Fruit fly (Drosophila melanogaster): Measurements from ENCODE around the gene CG12994.

Gene CG12994

DNA sequence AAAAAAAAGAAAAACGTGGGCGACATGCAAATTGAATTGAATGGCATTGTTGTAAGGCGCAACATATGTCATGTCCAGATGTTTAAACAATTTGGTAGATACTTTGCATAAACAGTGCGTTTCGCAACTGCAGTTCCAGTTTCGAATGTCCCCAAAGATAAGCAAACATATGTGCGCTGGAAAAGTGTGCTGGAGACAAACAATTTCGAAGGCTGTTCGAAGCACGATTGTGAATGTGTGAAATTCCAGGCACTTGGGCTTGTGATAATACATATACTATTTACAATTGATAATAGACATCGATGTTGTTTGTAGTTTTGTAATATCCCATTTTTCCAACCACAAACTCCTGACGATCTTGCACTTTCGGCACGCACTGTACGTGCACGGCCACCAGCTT is 39.0 kb upstream of the CG12994 start (continued):
- TF ChIP-seq dati (GFP tag; IDR thresholded peaks at IDR 0.05), result no peak
- no peak for TF ChIP-seq sc (optimal IDR thresholded peaks at IDR 0.05)
- TF ChIP-seq sc (GFP tag; optimal IDR thresholded peaks at IDR 0.05), result no peak
- no peak for TF ChIP-seq CG9727 (GFP tag; optimal IDR thresholded peaks at IDR 0.05)
- peak in 1 of 2 experiments; percentile 57 for TF ChIP-seq eve (GFP tag; optimal IDR thresholded peaks at IDR 0.05)
- no peak for TF ChIP-seq vfl (GFP tag; optimal IDR thresholded peaks at IDR 0.05)
- peak; percentile 46 for TF ChIP-seq CG7839 (tag; optimal IDR thresholded peaks at IDR 0.05)
- TF ChIP-seq CG4282 (GFP tag; optimal IDR thresholded peaks at IDR 0.05), result no peak
- no peak for TF ChIP-seq Bteb2 (GFP tag; optimal IDR thresholded peaks at IDR 0.05)
- no peak for TF ChIP-seq nerfin-2 (GFP tag; IDR thresholded peaks at IDR 0.05; ENCODE audit: partially characterized antibody)
- peak; percentile 62 for TF ChIP-seq CG11504 (tag; optimal IDR thresholded peaks at IDR 0.05)
- no peak for TF ChIP-seq CG17328 (GFP tag; IDR thresholded peaks at IDR 0.05)
- TF ChIP-seq Optix (GFP tag; IDR thresholded peaks at IDR 0.05), result no peak
- TF ChIP-seq p53 (GFP tag; optimal IDR thresholded peaks at IDR 0.05), result no peak
- TF ChIP-seq lab (GFP tag; optimal IDR thresholded peaks at IDR 0.05), result peak; percentile 30
- TF ChIP-seq hkb (optimal IDR thresholded peaks at IDR 0.05), result no peak
- TF ChIP-seq hkb (GFP tag; IDR thresholded peaks at IDR 0.05), result peak; percentile 52
- TF ChIP-seq slbo (GFP tag; IDR thresholded peaks at IDR 0.05), result no peak
- no peak for TF ChIP-seq ac (GFP tag; optimal IDR thresholded peaks at IDR 0.05)
- no peak for TF ChIP-seq gcm (GFP tag; optimal IDR thresholded peaks at IDR 0.05)
- no peak for TF ChIP-seq CG1233 (GFP tag; optimal IDR thresholded peaks at IDR 0.05)
- no peak for TF ChIP-seq btn (GFP tag; optimal IDR thresholded peaks at IDR 0.05)
- no peak for TF ChIP-seq Hr3 (GFP tag; optimal IDR thresholded peaks at IDR 0.05)
- no peak for TF ChIP-seq CG6791 (GFP tag; IDR thresholded peaks at IDR 0.05; ENCODE audit: partially characterized antibody)
- no peak for TF ChIP-seq Myb (GFP tag; optimal IDR thresholded peaks at IDR 0.05)
- no peak for TF ChIP-seq br (optimal IDR thresholded peaks at IDR 0.05)
- TF ChIP-seq Hsf (GFP tag; optimal IDR thresholded peaks at IDR 0.05), result no peak
- TF ChIP-seq Abd-B (GFP tag; optimal IDR thresholded peaks at IDR 0.05), result no peak
- TF ChIP-seq sisA (GFP tag; IDR thresholded peaks at IDR 0.05), result 0 out of 2 replicates have a peak, but pooled peaks have one; percentile 11
- no peak for TF ChIP-seq Atf-2 (GFP tag; optimal IDR thresholded peaks at IDR 0.05)
- TF ChIP-seq CG4617 (GFP tag; optimal IDR thresholded peaks at IDR 0.05; ENCODE audit: borderline replicate concordance), result no peak
- peak; percentile 11; the same call in 1 of the 2 replicates for TF ChIP-seq vvl (GFP tag; IDR thresholded peaks at IDR 0.05)
- TF ChIP-seq CG9817 (tag; optimal IDR thresholded peaks at IDR 0.05), result no peak
- TF ChIP-seq CG31365 (tag; optimal IDR thresholded peaks at IDR 0.05), result no peak
- TF ChIP-seq ttk (GFP tag; IDR thresholded peaks at IDR 0.05), result no peak
- no peak for TF ChIP-seq NFAT (GFP tag; IDR thresholded peaks at IDR 0.05)
- no peak for TF ChIP-seq MTF-1 (GFP tag; optimal IDR thresholded peaks at IDR 0.05; ENCODE audit: borderline replicate concordance)
- TF ChIP-seq luna (GFP tag; optimal IDR thresholded peaks at IDR 0.05), result no peak
- no peak for TF ChIP-seq dan (GFP tag; IDR thresholded peaks at IDR 0.05)
- no peak for TF ChIP-seq CG18011 (GFP tag; optimal IDR thresholded peaks at IDR 0.05)
- no peak for TF ChIP-seq Usf (GFP tag; optimal IDR thresholded peaks at IDR 0.05)
- no peak for TF ChIP-seq CkIIα-i1 (GFP tag; IDR thresholded peaks at IDR 0.05)
- no peak for TF ChIP-seq Mad (GFP tag; optimal IDR thresholded peaks at IDR 0.05)
- TF ChIP-seq CG2199 (GFP tag; IDR thresholded peaks at IDR 0.05), result no peak
- peak; percentile 20 for TF ChIP-seq CG18262 (tag; optimal IDR thresholded peaks at IDR 0.05)
- TF ChIP-seq CG13624 (GFP tag; optimal IDR thresholded peaks at IDR 0.05), result no peak
- no peak; the same call in 2 of the 3 replicates for TF ChIP-seq tgo (GFP tag; IDR thresholded peaks at IDR 0.05)
- TF ChIP-seq CG2712 (tag; optimal IDR thresholded peaks at IDR 0.05), result no peak
- no peak for TF ChIP-seq mld (GFP tag; IDR thresholded peaks at IDR 0.05; ENCODE audit: partially characterized antibody)
- peak; percentile 29; the same call in 1 of the 2 replicates for TF ChIP-seq danr (GFP tag; IDR thresholded peaks at IDR 0.05)
- no peak for TF ChIP-seq CG10274 (GFP tag; optimal IDR thresholded peaks at IDR 0.05)
- TF ChIP-seq pzg (GFP tag; optimal IDR thresholded peaks at IDR 0.05), result no peak
- no peak for TF ChIP-seq amos (GFP tag; IDR thresholded peaks at IDR 0.05; ENCODE audit: partially characterized antibody)
